Worm (Caenorhabditis elegans): ENCODE measurements around the gene fat-3.

DNA sequence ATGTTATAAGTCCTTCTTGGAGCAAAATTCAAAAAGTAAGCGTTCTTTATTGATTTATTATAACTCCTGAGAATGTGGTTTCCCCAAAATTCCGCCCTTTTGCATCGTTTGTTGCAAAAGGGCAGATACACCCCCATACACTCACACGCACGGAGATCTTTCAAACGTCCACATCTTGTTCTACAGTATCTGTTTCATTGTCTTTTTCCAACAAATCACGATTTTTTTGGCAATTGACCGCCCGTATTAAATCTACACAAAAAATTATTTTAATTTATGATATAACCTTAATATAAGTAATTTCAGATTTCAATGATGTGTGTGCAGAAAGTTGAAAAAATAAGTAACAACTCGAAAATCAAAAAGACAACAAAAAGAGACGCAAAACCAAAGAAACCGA lies 13.3 kb upstream of the fat-3 start, which contains the start of gene T13F2.4:
- TF ChIP-seq tbx-2 (tag; optimal IDR thresholded peaks at IDR 0.05) (no peak), elt-2 (tag; optimal IDR thresholded peaks at IDR 0.05) (no peak), elt-3 (tag; optimal IDR thresholded peaks at IDR 0.05) (no peak), dpl-1 (GFP tag; optimal IDR thresholded peaks at IDR 0.05) (no peak), lin-13 (GFP tag; optimal IDR thresholded peaks at IDR 0.05) (no peak), nhr-76 (tag; optimal IDR thresholded peaks at IDR 0.05) (no peak), nhr-77 (tag; optimal IDR thresholded peaks at IDR 0.05) (no peak), mdl-1 (tag; optimal IDR thresholded peaks at IDR 0.05) (no peak), xbp-1 (tag; optimal IDR thresholded peaks at IDR 0.05) (no peak), unc-130 (tag; optimal IDR thresholded peaks at IDR 0.05) (no peak), mep-1 (tag; optimal IDR thresholded peaks at IDR 0.05) (no peak), C04F5.9 (tag; optimal IDR thresholded peaks at IDR 0.05) (no peak), unc-62 (GFP tag; optimal IDR thresholded peaks at IDR 0.05) (no peak), lsy-2 (tag; optimal IDR thresholded peaks at IDR 0.05) (no peak)
